Worm (Caenorhabditis elegans) whole organism, L1 larva: ENCODE measurements around the gene T07F10.3.

ENCODE experiments used
- ama-1 ChIP-seq: fragments of 150-350 bp; optimal IDR thresholded peaks from 2 replicates; lab custom pipeline; 2014
- fkh-4 ChIP-seq: sonication (generic microtip); optimal IDR thresholded peaks from 2 replicates; lab custom pipeline; 2016; ENCODE audit warnings: missing compliant biosample characterization, missing genetic modification characterization, borderline replicate concordance
- fos-1 ChIP-seq: fragments of 150-350 bp; optimal IDR thresholded peaks from 2 replicates; lab custom pipeline; 2014; ENCODE audit warnings: missing biosample characterization, missing genetic modification characterization
- lin-35 ChIP-seq, 2 experiments: fragments of 150-350 bp; optimal IDR thresholded peaks; 2 replicates each; lab custom pipeline; 2014; ENCODE audit warnings: missing biosample characterization in 2 of 2, missing genetic modification characterization in 2 of 2, missing genetic modification reagents in 2 of 2
- nhr-237 ChIP-seq: fragments of 150-350 bp; optimal IDR thresholded peaks from 2 replicates; lab custom pipeline; 2014; ENCODE audit warnings: missing biosample characterization, missing genetic modification characterization
- nhr-77 ChIP-seq: fragments of 150-350 bp; optimal IDR thresholded peaks from 2 replicates; lab custom pipeline; 2014; ENCODE audit warnings: missing biosample characterization, missing genetic modification characterization
- snu-23 ChIP-seq: sonication (generic microtip); optimal IDR thresholded peaks from 2 replicates; lab custom pipeline; 2016; ENCODE audit warnings: missing genetic modification characterization, missing compliant biosample characterization
- zag-1 ChIP-seq: fragments of 150-350 bp; optimal IDR thresholded peaks from 2 replicates; lab custom pipeline; 2014; ENCODE audit warnings: missing biosample characterization, missing genetic modification characterization

DNA sequence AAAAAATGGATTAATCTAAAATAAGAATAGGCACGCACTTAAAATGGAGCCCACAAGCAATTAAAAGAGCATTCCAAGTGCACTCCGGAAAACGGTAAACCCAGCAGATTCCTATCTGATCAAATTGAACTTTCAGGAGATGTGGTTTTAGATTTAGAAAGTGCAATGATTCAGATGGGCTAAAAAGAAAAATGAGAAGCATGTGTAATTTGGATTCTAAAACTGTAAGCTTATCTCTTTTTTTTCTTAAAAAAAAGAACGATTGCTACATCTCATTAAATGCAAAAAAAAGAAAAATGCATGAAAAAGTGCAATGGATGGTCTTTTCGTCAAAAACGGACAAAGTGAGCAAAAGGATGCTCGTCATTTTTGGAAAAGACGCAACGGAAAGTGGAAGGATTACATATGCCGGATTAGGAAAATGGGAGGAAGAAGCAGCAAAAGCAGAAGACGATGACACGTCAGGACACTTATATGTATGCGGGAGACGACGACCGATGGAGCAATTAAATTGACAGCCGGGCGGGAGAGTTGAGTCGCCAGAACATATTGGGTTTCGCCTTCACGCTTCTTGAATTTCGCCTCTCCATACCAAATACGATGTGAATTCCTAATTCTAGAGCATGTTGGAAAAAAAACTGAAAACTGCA, 28.9 kb upstream of the T07F10.3 start:
- no peak for TF ChIP-seq lin-35 (GFP tag; optimal IDR thresholded peaks at IDR 0.05; lab: Kevin White, UChicago)
- TF ChIP-seq nhr-77 (tag; lab: Kevin White, UChicago): no peak
- TF ChIP-seq nhr-237: no peak
- no peak for TF ChIP-seq snu-23
- TF ChIP-seq zag-1 (tag; lab: Kevin White, UChicago): no peak
- no peak for TF ChIP-seq fos-1 (tag; lab: Kevin White, UChicago)
- no peak for TF ChIP-seq fkh-4 (tag; lab: Kevin White, UChicago)
- TF ChIP-seq ama-1 (lab: Kevin White, UChicago): no peak
